Fruit fly (Drosophila melanogaster) whole organism, prepupa: Measurements from ENCODE around the gene Dok.

Experiments
- CG10631 ChIP-seq: fragments of 200-800 bp; sonication (Bioruptor generic); optimal IDR thresholded peaks from 2 replicates; lab custom pipeline; 2016; ENCODE audit warnings: missing biosample characterization, missing genetic modification characterization
- CG11294 ChIP-seq: fragments of 200-800 bp; sonication (Bioruptor generic); IDR thresholded peaks from 2 replicates; pipeline ENCODE4 v1.3.6; 2022; ENCODE audit warnings: missing biosample characterization, missing genetic modification characterization
- CG11762 ChIP-seq: fragments of 200-800 bp; sonication (Bioruptor generic); optimal IDR thresholded peaks from 3 replicates; lab custom pipeline; 2016; ENCODE audit warnings: missing biosample characterization, missing genetic modification characterization; ENCODE audit not compliant: insufficient read depth
- CG11902 ChIP-seq: fragments of 200-800 bp; sonication (Bioruptor generic); optimal IDR thresholded peaks from 3 replicates; lab custom pipeline; 2016; ENCODE audit warnings: missing biosample characterization, missing genetic modification characterization
- CG15336 ChIP-seq: fragments of 200-800 bp; sonication (Bioruptor generic); IDR thresholded peaks from 2 replicates; pipeline ENCODE4 v1.3.6; 2022; ENCODE audit warnings: missing biosample characterization, missing genetic modification characterization
- CG1621 ChIP-seq: fragments of 200-800 bp; sonication (Bioruptor generic); optimal IDR thresholded peaks from 3 replicates; lab custom pipeline; 2018; ENCODE audit warnings: missing biosample characterization, mild to moderate bottlenecking, missing genetic modification characterization
- CG3032 ChIP-seq: fragments of 200-800 bp; optimal IDR thresholded peaks from 2 replicates; lab custom pipeline; 2019; ENCODE audit warnings: missing biosample characterization, mild to moderate bottlenecking, missing genetic modification characterization, moderate library complexity
- CG31627 ChIP-seq: fragments of 200-800 bp; sonication (Bioruptor generic); optimal IDR thresholded peaks from 3 replicates; lab custom pipeline; 2016; ENCODE audit warnings: missing biosample characterization, missing genetic modification characterization
- CG34406 ChIP-seq: fragments of 200-800 bp; sonication (Bioruptor generic); optimal IDR thresholded peaks from 3 replicates; lab custom pipeline; 2016; ENCODE audit warnings: missing biosample characterization, missing genetic modification characterization
- CG3919 ChIP-seq: fragments of 200-800 bp; sonication (Bioruptor generic); optimal IDR thresholded peaks from 3 replicates; lab custom pipeline; 2016; ENCODE audit warnings: missing biosample characterization, missing genetic modification characterization
- CG6163 ChIP-seq: fragments of 200-800 bp; sonication (Bioruptor generic); IDR thresholded peaks from 3 replicates; pipeline ENCODE4 v1.3.6; 2022; ENCODE audit warnings: missing biosample characterization, missing genetic modification characterization
- CG6276 ChIP-seq: fragments of 200-800 bp; sonication (Bioruptor generic); optimal IDR thresholded peaks from 2 replicates; lab custom pipeline; 2017; ENCODE audit warnings: missing biosample characterization, mild to moderate bottlenecking, missing genetic modification characterization
- CG6792 ChIP-seq: fragments of 200-800 bp; sonication (Bioruptor generic); optimal IDR thresholded peaks from 3 replicates; lab custom pipeline; 2016; ENCODE audit warnings: missing biosample characterization, missing genetic modification characterization
- CG6808 ChIP-seq: fragments of 200-800 bp; sonication (Bioruptor generic); optimal IDR thresholded peaks from 3 replicates; lab custom pipeline; 2017; ENCODE audit warnings: missing biosample characterization, missing genetic modification characterization, mild to moderate bottlenecking, moderate library complexity, missing genetic modification reagents
- CG6854 ChIP-seq: fragments of 200-800 bp; sonication (Bioruptor generic); optimal IDR thresholded peaks from 2 replicates; lab custom pipeline; 2017; ENCODE audit warnings: missing biosample characterization, mild to moderate bottlenecking, missing genetic modification characterization
- CG7368 ChIP-seq: fragments of 200-800 bp; sonication (Bioruptor generic); optimal IDR thresholded peaks from 3 replicates; lab custom pipeline; 2016; ENCODE audit warnings: missing biosample characterization, missing genetic modification characterization
- CG8119 ChIP-seq: fragments of 200-800 bp; sonication (Bioruptor generic); IDR thresholded peaks from 3 replicates; pipeline ENCODE4 v1.3.6; 2022; ENCODE audit warnings: missing biosample characterization, missing genetic modification characterization
- CG9139 ChIP-seq: fragments of 200-800 bp; sonication (Bioruptor generic); optimal IDR thresholded peaks from 3 replicates; lab custom pipeline; 2017; ENCODE audit warnings: missing biosample characterization, mild to moderate bottlenecking, missing genetic modification characterization
- Eip78C ChIP-seq: fragments of 200-800 bp; sonication (Bioruptor generic); peaks from one replicate; lab custom pipeline; 2016; ENCODE audit warnings: missing biosample characterization, missing genetic modification characterization
- Eip93F ChIP-seq: fragments of 200-800 bp; sonication (Bioruptor generic); optimal IDR thresholded peaks from 2 replicates; lab custom pipeline; 2016; ENCODE audit warnings: missing biosample characterization, mild to moderate bottlenecking, missing genetic modification characterization
- Ets21C ChIP-seq: fragments of 200-800 bp; sonication (Bioruptor generic); optimal IDR thresholded peaks from 3 replicates; lab custom pipeline; 2016; ENCODE audit warnings: missing biosample characterization, missing genetic modification characterization
- Gug ChIP-seq: fragments of 200-800 bp; sonication (Bioruptor generic); IDR thresholded peaks from 2 replicates; pipeline ENCODE4 v1.3.6; 2022; ENCODE audit warnings: missing biosample characterization, missing genetic modification characterization
- Hr4 ChIP-seq: fragments of 200-800 bp; sonication (Bioruptor generic); optimal IDR thresholded peaks from 3 replicates; lab custom pipeline; 2016; ENCODE audit warnings: missing biosample characterization, missing genetic modification characterization
- Lpt ChIP-seq: fragments of 200-800 bp; sonication (Bioruptor generic); optimal IDR thresholded peaks from 3 replicates; lab custom pipeline; 2016; ENCODE audit warnings: missing biosample characterization, missing genetic modification characterization
- OdsH ChIP-seq: fragments of 200-800 bp; sonication (Bioruptor generic); optimal IDR thresholded peaks from 3 replicates; lab custom pipeline; 2016; ENCODE audit warnings: missing biosample characterization, missing genetic modification characterization
- Smox ChIP-seq: fragments of 200-800 bp; sonication (Bioruptor generic); optimal IDR thresholded peaks from 3 replicates; lab custom pipeline; 2016; ENCODE audit warnings: missing biosample characterization, missing genetic modification characterization
- Sox102F ChIP-seq: fragments of 200-800 bp; sonication (Bioruptor generic); optimal IDR thresholded peaks from 2 replicates; lab custom pipeline; 2016; ENCODE audit warnings: missing biosample characterization, mild to moderate bottlenecking, missing genetic modification characterization
- Sox14 ChIP-seq: fragments of 200-800 bp; sonication (Bioruptor generic); optimal IDR thresholded peaks from 3 replicates; lab custom pipeline; 2016; ENCODE audit warnings: missing biosample characterization, missing genetic modification characterization
- achi ChIP-seq: fragments of 200-800 bp; sonication (Bioruptor generic); optimal IDR thresholded peaks from 3 replicates; lab custom pipeline; 2016; ENCODE audit warnings: missing biosample characterization, missing genetic modification characterization
- cyc ChIP-seq: fragments of 200-800 bp; sonication (Bioruptor generic); optimal IDR thresholded peaks from 3 replicates; lab custom pipeline; 2016; ENCODE audit warnings: missing biosample characterization, missing genetic modification characterization
- dac ChIP-seq: fragments of 200-800 bp; sonication (Bioruptor generic); optimal IDR thresholded peaks from 2 replicates; lab custom pipeline; 2017; ENCODE audit warnings: missing biosample characterization, mild to moderate bottlenecking, missing genetic modification characterization
- dsx ChIP-seq: fragments of 200-800 bp; optimal IDR thresholded peaks from 3 replicates; lab custom pipeline; 2019; ENCODE audit warnings: missing biosample characterization, mild to moderate bottlenecking, missing genetic modification characterization, moderate library complexity; ENCODE audit not compliant: poor library complexity, severe bottlenecking
- esn ChIP-seq: fragments of 200-800 bp; sonication (Bioruptor generic); optimal IDR thresholded peaks from 2 replicates; lab custom pipeline; 2016; ENCODE audit warnings: missing biosample characterization, mild to moderate bottlenecking, missing genetic modification characterization, moderate library complexity
- fd59A ChIP-seq: fragments of 200-800 bp; sonication (Bioruptor generic); optimal IDR thresholded peaks from 2 replicates; lab custom pipeline; 2017; ENCODE audit warnings: missing biosample characterization, mild to moderate bottlenecking, missing genetic modification characterization, missing genetic modification reagents
- fkh ChIP-seq: fragments of 200-800 bp; sonication (Bioruptor generic); optimal IDR thresholded peaks from 3 replicates; lab custom pipeline; 2017; ENCODE audit warnings: missing biosample characterization, mild to moderate bottlenecking, missing genetic modification characterization, moderate library complexity
- net ChIP-seq: fragments of 200-800 bp; sonication (Bioruptor generic); optimal IDR thresholded peaks from 3 replicates; lab custom pipeline; 2016; ENCODE audit warnings: missing biosample characterization, missing genetic modification characterization
- pdm3 ChIP-seq: fragments of 200-800 bp; sonication (Bioruptor generic); optimal IDR thresholded peaks from 3 replicates; lab custom pipeline; 2016; ENCODE audit warnings: missing biosample characterization, missing genetic modification characterization
- salr ChIP-seq, 2 experiments: fragments of 200-800 bp; sonication (Bioruptor generic); optimal IDR thresholded peaks; 3 replicates each; lab custom pipeline; 2016 to 2018; ENCODE audit warnings: missing biosample characterization in 2 of 2, missing genetic modification characterization in 2 of 2, mild to moderate bottlenecking in 1 of 2
- svp ChIP-seq: fragments of 200-800 bp; sonication (Bioruptor generic); peaks from one replicate; lab custom pipeline; 2016; ENCODE audit warnings: missing biosample characterization, missing genetic modification characterization
- topi ChIP-seq: fragments of 200-800 bp; sonication (Bioruptor generic); optimal IDR thresholded peaks from 3 replicates; lab custom pipeline; 2016; ENCODE audit warnings: missing biosample characterization, missing genetic modification characterization
- vri ChIP-seq: fragments of 200-800 bp; sonication (Bioruptor generic); optimal IDR thresholded peaks from 3 replicates; lab custom pipeline; 2016; ENCODE audit warnings: missing biosample characterization, mild to moderate bottlenecking, missing genetic modification characterization

The Dok gene

dm6 chrX:7324816-7325246, 817 bp downstream of the Dok start (continued):
- peak; percentile 99 for TF ChIP-seq svp (GFP tag; lab: Kevin White, UChicago)
- TF ChIP-seq CG34406 (GFP tag; lab: Kevin White, UChicago), result peak; percentile 98
- peak; percentile 97 for TF ChIP-seq Smox (GFP tag; lab: Kevin White, UChicago)
- TF ChIP-seq topi (GFP tag; lab: Kevin White, UChicago), result peak; percentile 97
- TF ChIP-seq OdsH (GFP tag; lab: Kevin White, UChicago), result peak; percentile 97
- TF ChIP-seq CG3032, result peak; percentile 98
- TF ChIP-seq esn, result peak; percentile 98
- peak; percentile 94 for TF ChIP-seq vri
- TF ChIP-seq dac (GFP tag; lab: Kevin White, UChicago), result peak; percentile 86
- peak; percentile 98 for TF ChIP-seq dsx (GFP tag; lab: Kevin White, UChicago)
- TF ChIP-seq CG1621 (tag; lab: Kevin White, UChicago), result peak; percentile 96
- TF ChIP-seq pdm3 (GFP tag; lab: Kevin White, UChicago), result peak; percentile 97
- peak; percentile 93 to 95 for TF ChIP-seq salr (GFP tag; optimal IDR thresholded peaks at IDR 0.05; lab: Kevin White, UChicago)
- TF ChIP-seq CG11294 (GFP tag; lab: Robert Waterston, UW), result peak; percentile 95
- peak; percentile 98 for TF ChIP-seq CG3919 (GFP tag; lab: Kevin White, UChicago)

dm6 chrX:7328746-7329145, 4.7 kb downstream of the Dok start, which contains the start of gene Acsf3:
Gene Acsf3, plus strand, starts transcription at chrX:7329046.
- TF ChIP-seq CG11762 (GFP tag; lab: Kevin White, UChicago), result no peak
- TF ChIP-seq OdsH (GFP tag; lab: Kevin White, UChicago), result no peak
- no peak for TF ChIP-seq CG9139 (GFP tag; lab: Kevin White, UChicago)
- no peak for TF ChIP-seq Sox102F
- TF ChIP-seq dsx (GFP tag; lab: Kevin White, UChicago), result no peak
- TF ChIP-seq Smox (GFP tag; lab: Kevin White, UChicago), result no peak
- no peak for TF ChIP-seq fkh (GFP tag; lab: Kevin White, UChicago)
- no peak for TF ChIP-seq Gug (GFP tag; lab: Robert Waterston, UW)
- no peak for TF ChIP-seq CG10631 (GFP tag; lab: Kevin White, UChicago)
- no peak for TF ChIP-seq CG6163 (GFP tag; lab: Robert Waterston, UW)
- TF ChIP-seq Eip78C (GFP tag; lab: Kevin White, UChicago), result no peak
- no peak for TF ChIP-seq Sox14 (GFP tag; lab: Kevin White, UChicago)
- TF ChIP-seq Eip93F, result no peak
- TF ChIP-seq Lpt (GFP tag; lab: Kevin White, UChicago), result no peak
- TF ChIP-seq CG8119 (GFP tag; lab: Robert Waterston, UW), result no peak
- TF ChIP-seq net (GFP tag; lab: Kevin White, UChicago), result no peak

dm6 chrX:7332091-7332490, 8.1 kb downstream of the Dok start, which contains the start of gene CG42780:
Gene CG42780, minus strand, starts transcription at chrX:7332191.
- TF ChIP-seq fkh (GFP tag; lab: Kevin White, UChicago), result peak; percentile 48
- no peak for TF ChIP-seq CG3919 (GFP tag; lab: Kevin White, UChicago)
- peak; percentile 13 for TF ChIP-seq Eip78C (GFP tag; lab: Kevin White, UChicago)

dm6 chrX:7332493-7332892, 8.5 kb downstream of the Dok start:
- TF ChIP-seq CG15336 (no peak), fd59A (GFP tag; lab: Kevin White, UChicago) (no peak), topi (GFP tag; lab: Kevin White, UChicago) (no peak), cyc (GFP tag; lab: Kevin White, UChicago) (no peak), esn (peak; percentile 1), achi (GFP tag; lab: Kevin White, UChicago) (peak; percentile 18), Hr4 (GFP tag; lab: Kevin White, UChicago) (peak; percentile 28), CG11902 (no peak), CG6163 (GFP tag; lab: Robert Waterston, UW) (no peak), net (GFP tag; lab: Kevin White, UChicago) (no peak), OdsH (GFP tag; lab: Kevin White, UChicago) (peak; percentile 6), Lpt (GFP tag; lab: Kevin White, UChicago) (no peak), CG6276 (GFP tag; lab: Kevin White, UChicago) (no peak), salr (GFP tag; optimal IDR thresholded peaks at IDR 0.05; lab: Kevin White, UChicago) (no peak), Eip93F (no peak), CG7368 (GFP tag; lab: Kevin White, UChicago) (no peak), CG6792 (GFP tag; lab: Kevin White, UChicago) (no peak), CG3032 (no peak), CG6808 (GFP tag; lab: Kevin White, UChicago) (no peak), Eip78C (GFP tag; lab: Kevin White, UChicago) (peak; percentile 23), CG6854 (no peak), fkh (GFP tag; lab: Kevin White, UChicago) (peak; percentile 49), svp (GFP tag; lab: Kevin White, UChicago) (peak; percentile 21), Ets21C (GFP tag; lab: Kevin White, UChicago) (no peak), CG31627 (GFP tag; lab: Kevin White, UChicago) (no peak)
